Worm (Caenorhabditis elegans) whole organism, midembryonic: ENCODE data around the gene kcnl-1.

Source experiments
- T22C8.4 ChIP-seq: fragments of 200-800 bp; sonication (Bioruptor generic); IDR thresholded peaks from 2 replicates; pipeline ENCODE4 v1.3.6; 2022; ENCODE audit warnings: missing genetic modification characterization, missing compliant biosample characterization
- cog-1 ChIP-seq: sonication (generic microtip); optimal IDR thresholded peaks from 2 replicates; lab custom pipeline; 2016; ENCODE audit warnings: missing genetic modification characterization, missing compliant biosample characterization
- flt-1 ChIP-seq: fragments of 200-800 bp; sonication (Bioruptor generic); IDR thresholded peaks from 2 replicates; pipeline ENCODE4 v1.3.6; 2022; ENCODE audit warnings: missing genetic modification characterization, missing compliant biosample characterization
- klf-2 ChIP-seq: fragments of 200-800 bp; sonication (Bioruptor generic); conservative IDR thresholded peaks from 2 replicates; pipeline ENCODE4 v1.3.6; 2022; ENCODE audit warnings: missing genetic modification reagents, missing genetic modification characterization, missing compliant biosample characterization
- med-1 ChIP-seq: sonication (generic microtip); optimal IDR thresholded peaks from 2 replicates; lab custom pipeline; 2017; ENCODE audit warnings: missing genetic modification characterization, mild to moderate bottlenecking, missing compliant biosample characterization, antibody characterized with exemption, missing genetic modification reagents; ENCODE audit not compliant: insufficient read depth
- ref-1 ChIP-seq: fragments of 200-800 bp; sonication (Bioruptor generic); conservative IDR thresholded peaks from 2 replicates; pipeline ENCODE4 v1.3.6; 2022; ENCODE audit warnings: missing genetic modification reagents, missing genetic modification characterization, missing compliant biosample characterization
- tab-1 ChIP-seq: fragments of 200-800 bp; sonication (Bioruptor generic); IDR thresholded peaks from 2 replicates; pipeline ENCODE4 v1.3.6; 2022; ENCODE audit warnings: missing genetic modification characterization, missing compliant biosample characterization
- ztf-23 ChIP-seq: fragments of 200-800 bp; sonication (Bioruptor generic); IDR thresholded peaks from 2 replicates; pipeline ENCODE4 v1.3.6; 2022; ENCODE audit warnings: missing genetic modification reagents, missing genetic modification characterization, missing compliant biosample characterization
- ztf-29 ChIP-seq: fragments of 200-800 bp; sonication (Bioruptor generic); IDR thresholded peaks from 2 replicates; pipeline ENCODE4 v1.3.6; 2022; ENCODE audit warnings: missing genetic modification reagents, missing genetic modification characterization, missing compliant biosample characterization

kcnl-1 gene

DNA sequence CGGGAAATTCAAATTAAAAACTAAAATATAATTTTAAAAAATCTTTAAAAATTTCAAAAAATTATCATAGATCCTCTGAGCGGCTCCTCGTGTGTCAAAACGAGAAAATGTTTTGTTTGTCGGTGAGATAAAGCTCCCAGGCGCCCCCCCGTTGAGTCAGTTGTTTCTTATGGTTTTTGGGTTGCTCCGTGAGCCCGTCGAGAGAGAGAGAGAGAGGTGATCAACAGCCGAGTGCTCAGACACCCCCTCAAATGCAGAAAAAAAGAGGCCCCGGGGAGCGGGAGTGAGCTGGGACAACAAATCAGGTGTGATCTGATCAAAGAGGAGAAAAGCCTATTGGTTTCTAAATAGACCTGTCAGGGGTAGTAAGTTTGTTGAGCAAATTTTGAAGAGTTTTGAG is 18.5 kb upstream of the kcnl-1 start:
- TF ChIP-seq T22C8.4 (GFP tag; lab: Robert Waterston, UW) (no peak), ztf-23 (GFP tag; lab: Robert Waterston, UW) (no peak), med-1 (GFP tag; lab: Kevin White, UChicago) (no peak), tab-1 (GFP tag; lab: Robert Waterston, UW) (no peak), ztf-29 (GFP tag; lab: Robert Waterston, UW) (no peak), flt-1 (GFP tag; lab: Robert Waterston, UW) (no peak), cog-1 (tag; lab: Kevin White, UChicago) (no peak), klf-2 (GFP tag; lab: Robert Waterston, UW) (no peak), ref-1 (GFP tag; lab: Robert Waterston, UW) (no peak)

ce11 chrV:19549689-19550088 is 15.5 kb upstream of the kcnl-1 start, which contains the start of gene Y43F8B.20:
Gene Y43F8B.20, minus strand, starts transcription at chrV:19549789.
- TF ChIP-seq T22C8.4 (GFP tag; lab: Robert Waterston, UW): no peak
- TF ChIP-seq flt-1 (GFP tag; lab: Robert Waterston, UW): no peak
- TF ChIP-seq klf-2 (GFP tag; lab: Robert Waterston, UW): no peak
- TF ChIP-seq ztf-23 (GFP tag; lab: Robert Waterston, UW): no peak
- TF ChIP-seq ref-1 (GFP tag; lab: Robert Waterston, UW): no peak
- TF ChIP-seq ztf-29 (GFP tag; lab: Robert Waterston, UW): no peak
- TF ChIP-seq cog-1 (tag; lab: Kevin White, UChicago): no peak
- TF ChIP-seq tab-1 (GFP tag; lab: Robert Waterston, UW): no peak
- no peak for TF ChIP-seq med-1 (GFP tag; lab: Kevin White, UChicago)

- TF ChIP-seq flt-1 (GFP tag; lab: Robert Waterston, UW): no peak
- TF ChIP-seq ztf-23 (GFP tag; lab: Robert Waterston, UW): 0 out of 2 replicates have a peak, but pooled peaks have one; percentile 49
Observed at ce11 chrV:19550294-19550693, 14.9 kb upstream of the kcnl-1 start.

- TF ChIP-seq med-1 (GFP tag; lab: Kevin White, UChicago) (no peak), tab-1 (GFP tag; lab: Robert Waterston, UW) (no peak), ref-1 (GFP tag; lab: Robert Waterston, UW) (0 out of 2 replicates have a peak, but pooled peaks have one; percentile 36), T22C8.4 (GFP tag; lab: Robert Waterston, UW) (no peak)
Observed at ce11 chrV:19555350-19555749, 9.8 kb upstream of the kcnl-1 start.

DNA sequence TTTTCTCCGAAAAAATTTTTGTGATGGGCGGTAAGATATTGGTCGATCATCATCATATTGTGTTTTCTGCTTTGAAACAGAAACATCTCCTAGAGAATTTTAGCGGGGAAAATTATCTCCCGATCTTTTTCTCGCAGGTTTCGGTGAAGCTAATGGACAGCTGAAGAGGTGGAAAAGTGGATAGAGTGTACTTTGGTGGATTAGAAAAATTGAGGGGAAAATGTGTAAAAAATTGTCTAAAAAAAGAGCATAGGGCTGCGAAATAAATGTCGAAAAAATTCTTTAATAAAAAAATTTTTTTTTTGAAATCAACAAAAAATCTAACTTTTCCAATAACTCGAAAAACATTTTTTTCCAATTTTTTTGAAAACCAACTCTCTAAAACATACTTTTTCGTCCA is 9.3 kb upstream of the kcnl-1 start, which contains the start of gene oac-1:
oac-1 (minus strand) TSS at position 101 of the 400 bp plus-strand sequence.
- no peak for TF ChIP-seq ztf-29 (GFP tag; lab: Robert Waterston, UW)

ce11 chrV:19570102-19570501 is 4.9 kb downstream of the kcnl-1 start:
- no peak for TF ChIP-seq T22C8.4 (GFP tag; lab: Robert Waterston, UW)
- no peak for TF ChIP-seq tab-1 (GFP tag; lab: Robert Waterston, UW)
- no peak for TF ChIP-seq klf-2 (GFP tag; lab: Robert Waterston, UW)
- TF ChIP-seq ztf-29 (GFP tag; lab: Robert Waterston, UW): no peak
- no peak for TF ChIP-seq ref-1 (GFP tag; lab: Robert Waterston, UW)
- TF ChIP-seq ztf-23 (GFP tag; lab: Robert Waterston, UW): no peak
- TF ChIP-seq flt-1 (GFP tag; lab: Robert Waterston, UW): no peak
- TF ChIP-seq cog-1 (tag; lab: Kevin White, UChicago): no peak
- no peak for TF ChIP-seq med-1 (GFP tag; lab: Kevin White, UChicago)

- no peak for TF ChIP-seq klf-2 (GFP tag; lab: Robert Waterston, UW)
- TF ChIP-seq T22C8.4 (GFP tag; lab: Robert Waterston, UW): no peak
- TF ChIP-seq med-1 (GFP tag; lab: Kevin White, UChicago): no peak
- TF ChIP-seq ztf-29 (GFP tag; lab: Robert Waterston, UW): no peak
- no peak for TF ChIP-seq tab-1 (GFP tag; lab: Robert Waterston, UW)
- TF ChIP-seq cog-1 (tag; lab: Kevin White, UChicago): no peak
- no peak for TF ChIP-seq ztf-23 (GFP tag; lab: Robert Waterston, UW)
- no peak for TF ChIP-seq ref-1 (GFP tag; lab: Robert Waterston, UW)
- no peak for TF ChIP-seq flt-1 (GFP tag; lab: Robert Waterston, UW)
Observed at ce11 chrV:19579509-19579908, 14.3 kb downstream of the kcnl-1 start.

- TF ChIP-seq T22C8.4 (GFP tag; lab: Robert Waterston, UW) (no peak), flt-1 (GFP tag; lab: Robert Waterston, UW) (no peak), med-1 (GFP tag; lab: Kevin White, UChicago) (no peak), cog-1 (tag; lab: Kevin White, UChicago) (no peak), ref-1 (GFP tag; lab: Robert Waterston, UW) (no peak), tab-1 (GFP tag; lab: Robert Waterston, UW) (no peak), ztf-23 (GFP tag; lab: Robert Waterston, UW) (no peak), klf-2 (GFP tag; lab: Robert Waterston, UW) (no peak), ztf-29 (GFP tag; lab: Robert Waterston, UW) (no peak)
Observed at ce11 chrV:19582256-19582655, 17.1 kb downstream of the kcnl-1 start.

DNA sequence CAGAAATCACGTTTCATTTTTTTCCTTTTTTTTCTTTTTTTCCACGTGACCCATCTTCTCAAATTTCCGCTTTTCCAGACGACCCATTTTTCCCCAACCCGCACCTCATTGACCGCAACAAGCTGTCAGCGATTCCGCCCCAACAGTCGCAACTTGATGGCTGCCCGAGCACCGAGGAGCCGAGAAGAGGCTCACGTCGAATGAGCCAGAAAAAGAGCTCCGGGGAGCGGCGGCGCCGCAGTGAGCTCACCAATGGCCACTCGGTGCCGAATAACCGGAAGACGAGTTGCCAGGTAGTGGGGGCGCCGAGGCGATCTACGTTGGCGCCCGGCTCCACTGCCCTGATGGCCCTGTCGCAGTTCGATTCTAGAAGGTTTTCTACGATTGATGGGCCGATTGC is 25.6 kb downstream of the kcnl-1 start:
- TF ChIP-seq med-1 (GFP tag; lab: Kevin White, UChicago) (no peak), klf-2 (GFP tag; lab: Robert Waterston, UW) (no peak), tab-1 (GFP tag; lab: Robert Waterston, UW) (no peak), ref-1 (GFP tag; lab: Robert Waterston, UW) (no peak), ztf-29 (GFP tag; lab: Robert Waterston, UW) (no peak), T22C8.4 (GFP tag; lab: Robert Waterston, UW) (no peak), cog-1 (tag; lab: Kevin White, UChicago) (no peak), flt-1 (GFP tag; lab: Robert Waterston, UW) (no peak), ztf-23 (GFP tag; lab: Robert Waterston, UW) (no peak)
